Fruit fly (Drosophila melanogaster) whole organism, pupa: ENCODE data around the gene Nepl11.

ENCODE experiments used
- CG10348 ChIP-seq: fragments of 200-800 bp; sonication (Bioruptor generic); IDR thresholded peaks from 2 replicates; pipeline ENCODE4 v1.3.6; 2022; ENCODE audit warnings: missing biosample characterization, missing genetic modification characterization
- CG12605 ChIP-seq: fragments of 200-800 bp; sonication (Bioruptor generic); IDR thresholded peaks from 2 replicates; pipeline ENCODE4 v1.3.6; 2022; ENCODE audit warnings: missing biosample characterization, missing genetic modification characterization
- CG13204 ChIP-seq: fragments of 200-800 bp; sonication (Bioruptor generic); optimal IDR thresholded peaks from 2 replicates; lab custom pipeline; 2018; ENCODE audit warnings: missing biosample characterization, mild to moderate bottlenecking, missing genetic modification characterization, moderate library complexity
- CG14655 ChIP-seq: fragments of 200-800 bp; sonication (Bioruptor generic); optimal IDR thresholded peaks from 3 replicates; lab custom pipeline; 2017; ENCODE audit warnings: mild to moderate bottlenecking, missing biosample characterization, missing genetic modification reagents, missing genetic modification characterization
- CG15710 ChIP-seq: fragments of 200-800 bp; sonication (Bioruptor generic); optimal IDR thresholded peaks from 2 replicates; lab custom pipeline; 2018; ENCODE audit warnings: missing biosample characterization, mild to moderate bottlenecking, missing genetic modification characterization, moderate library complexity
- CG17806 ChIP-seq: fragments of 200-800 bp; sonication (Bioruptor generic); optimal IDR thresholded peaks from 2 replicates; lab custom pipeline; 2018; ENCODE audit warnings: missing biosample characterization, mild to moderate bottlenecking, missing genetic modification characterization, moderate library complexity
- CG32121 ChIP-seq: fragments of 200-800 bp; sonication (Bioruptor generic); IDR thresholded peaks from 2 replicates; pipeline ENCODE4 v1.3.6; 2022; ENCODE audit warnings: missing biosample characterization, missing genetic modification characterization
- CG34367 ChIP-seq: fragments of 200-800 bp; sonication (Bioruptor generic); optimal IDR thresholded peaks from 2 replicates; lab custom pipeline; 2018; ENCODE audit warnings: missing biosample characterization, mild to moderate bottlenecking, missing genetic modification characterization
- CG4496 ChIP-seq: fragments of 200-800 bp; sonication (Bioruptor generic); IDR thresholded peaks from 3 replicates; pipeline ENCODE4 v1.3.6; 2022; ENCODE audit warnings: missing biosample characterization, missing genetic modification characterization
- CG8159 ChIP-seq: fragments of 200-800 bp; sonication (Bioruptor generic); optimal IDR thresholded peaks from 3 replicates; lab custom pipeline; 2018; ENCODE audit warnings: missing biosample characterization, mild to moderate bottlenecking, missing genetic modification characterization, moderate library complexity
- CG8301 ChIP-seq: fragments of 200-800 bp; sonication (Bioruptor generic); optimal IDR thresholded peaks from 2 replicates; lab custom pipeline; 2018; ENCODE audit warnings: missing biosample characterization, mild to moderate bottlenecking, missing genetic modification characterization
- CG9948 ChIP-seq: fragments of 200-800 bp; sonication (Bioruptor generic); optimal IDR thresholded peaks from 2 replicates; lab custom pipeline; 2018; ENCODE audit warnings: missing biosample characterization, mild to moderate bottlenecking, missing genetic modification characterization, moderate library complexity
- D1 ChIP-seq: fragments of 200-800 bp; sonication (Bioruptor generic); optimal IDR thresholded peaks from 2 replicates; lab custom pipeline; 2018; ENCODE audit warnings: missing biosample characterization, mild to moderate bottlenecking, missing genetic modification characterization, moderate library complexity
- EcR ChIP-seq: fragments of 200-800 bp; sonication (Bioruptor generic); optimal IDR thresholded peaks from 3 replicates; lab custom pipeline; 2019; ENCODE audit warnings: missing biosample characterization, missing genetic modification characterization, mild to moderate bottlenecking, moderate library complexity, missing genetic modification reagents
- Ets98B ChIP-seq: fragments of 200-800 bp; sonication (Bioruptor generic); IDR thresholded peaks from 2 replicates; pipeline ENCODE4 v1.3.6; 2022; ENCODE audit warnings: missing biosample characterization, missing genetic modification characterization
- Pif1A ChIP-seq: fragments of 200-800 bp; sonication (Bioruptor generic); optimal IDR thresholded peaks from 3 replicates; lab custom pipeline; 2016; ENCODE audit warnings: missing biosample characterization, missing genetic modification characterization
- Pif1B ChIP-seq: fragments of 200-800 bp; sonication (Bioruptor generic); optimal IDR thresholded peaks from 3 replicates; lab custom pipeline; 2016; ENCODE audit warnings: missing biosample characterization, missing genetic modification characterization
- Snoo ChIP-seq: fragments of 200-800 bp; sonication (Bioruptor generic); optimal IDR thresholded peaks from 3 replicates; lab custom pipeline; 2017; ENCODE audit warnings: missing biosample characterization, mild to moderate bottlenecking, missing genetic modification characterization, inconsistent platforms
- fd96Ca ChIP-seq: fragments of 200-800 bp; sonication (Bioruptor generic); IDR thresholded peaks from 3 replicates; pipeline ENCODE4 v1.3.6; 2022; ENCODE audit warnings: missing biosample characterization, missing genetic modification characterization
- gl ChIP-seq: fragments of 200-800 bp; sonication (Bioruptor generic); optimal IDR thresholded peaks from 2 replicates; lab custom pipeline; 2018; ENCODE audit warnings: missing biosample characterization, mild to moderate bottlenecking, missing genetic modification characterization
- rn ChIP-seq: fragments of 200-800 bp; sonication (Bioruptor generic); IDR thresholded peaks from 2 replicates; pipeline ENCODE4 v1.3.6; 2022; ENCODE audit warnings: missing biosample characterization, missing genetic modification characterization

Gene Nepl11

dm6 chr3R:4291289-4291688 is 3.4 kb downstream of the Nepl11 start:
- TF ChIP-seq gl (tag; lab: Kevin White, UChicago): peak; percentile 7
- TF ChIP-seq fd96Ca: no peak

dm6 chr3R:4284376-4284953 is 10.2 kb downstream of the Nepl11 start:
- TF ChIP-seq CG34367 (no peak), Ets98B (GFP tag; lab: Robert Waterston, UW) (no peak), CG12605 (GFP tag; lab: Robert Waterston, UW) (no peak), Pif1B (GFP tag; lab: Kevin White, UChicago) (no peak), rn (GFP tag; lab: Robert Waterston, UW) (no peak), EcR (no peak), CG10348 (GFP tag; lab: Robert Waterston, UW) (no peak), CG9948 (tag; lab: Kevin White, UChicago) (no peak)
- TF ChIP-seq, all 21 proteins: peak for 0

dm6 chr3R:4282207-4282606 is 12.4 kb downstream of the Nepl11 start:
- no peak for TF ChIP-seq CG12605 (GFP tag; lab: Robert Waterston, UW)
- no peak for TF ChIP-seq CG9948 (tag; lab: Kevin White, UChicago)
- TF ChIP-seq CG4496 (GFP tag; lab: Robert Waterston, UW): no peak
- TF ChIP-seq CG34367: no peak
- TF ChIP-seq gl (tag; lab: Kevin White, UChicago): no peak
- no peak for TF ChIP-seq CG8159 (tag; lab: Kevin White, UChicago)
- TF ChIP-seq CG17806: no peak
- no peak for TF ChIP-seq fd96Ca
- no peak for TF ChIP-seq Snoo (tag; lab: Kevin White, UChicago)
- no peak for TF ChIP-seq CG10348 (GFP tag; lab: Robert Waterston, UW)
- TF ChIP-seq rn (GFP tag; lab: Robert Waterston, UW): no peak
- no peak for TF ChIP-seq CG32121 (GFP tag; lab: Robert Waterston, UW)
- TF ChIP-seq Pif1A (GFP tag; lab: Kevin White, UChicago): no peak
- no peak for TF ChIP-seq CG14655
- no peak for TF ChIP-seq Pif1B (GFP tag; lab: Kevin White, UChicago)
- no peak for TF ChIP-seq Ets98B (GFP tag; lab: Robert Waterston, UW)
- no peak for TF ChIP-seq CG15710
- TF ChIP-seq CG8301 (tag; lab: Kevin White, UChicago): no peak

- no peak for TF ChIP-seq Pif1A (GFP tag; lab: Kevin White, UChicago)
- 0 out of 3 replicates have a peak, but pooled peaks have one; percentile 29 for TF ChIP-seq CG4496 (GFP tag; lab: Robert Waterston, UW)
- no peak for TF ChIP-seq D1
- no peak for TF ChIP-seq CG14655
- TF ChIP-seq Ets98B (GFP tag; lab: Robert Waterston, UW): 0 out of 2 replicates have a peak, but pooled peaks have one; percentile 13
- peak; percentile 16 for TF ChIP-seq CG13204 (GFP tag; lab: Kevin White, UChicago)
- TF ChIP-seq fd96Ca: 0 out of 3 replicates have a peak, but pooled peaks have one; percentile 11
- no peak for TF ChIP-seq CG32121 (GFP tag; lab: Robert Waterston, UW)
Observed at dm6 chr3R:4281119-4281861, 13.3 kb downstream of the Nepl11 start.

dm6 chr3R:4280062-4280461 is 14.6 kb downstream of the Nepl11 start, which contains the start of gene cpx:
Gene cpx (plus strand): TSS chr3R:4280221.
- TF ChIP-seq CG17806: no peak
- TF ChIP-seq Pif1A (GFP tag; lab: Kevin White, UChicago): no peak
- TF ChIP-seq CG4496 (GFP tag; lab: Robert Waterston, UW): no peak
- TF ChIP-seq CG34367: no peak
- no peak for TF ChIP-seq CG10348 (GFP tag; lab: Robert Waterston, UW)
- no peak for TF ChIP-seq CG15710
- no peak for TF ChIP-seq CG13204 (GFP tag; lab: Kevin White, UChicago)
- TF ChIP-seq EcR: no peak
- TF ChIP-seq fd96Ca: no peak
- no peak for TF ChIP-seq gl (tag; lab: Kevin White, UChicago)
- no peak for TF ChIP-seq Pif1B (GFP tag; lab: Kevin White, UChicago)
- TF ChIP-seq CG8301 (tag; lab: Kevin White, UChicago): no peak
- no peak for TF ChIP-seq CG12605 (GFP tag; lab: Robert Waterston, UW)
- no peak for TF ChIP-seq CG9948 (tag; lab: Kevin White, UChicago)
- TF ChIP-seq D1: no peak
- no peak for TF ChIP-seq CG8159 (tag; lab: Kevin White, UChicago)
- no peak for TF ChIP-seq CG32121 (GFP tag; lab: Robert Waterston, UW)
- no peak for TF ChIP-seq Ets98B (GFP tag; lab: Robert Waterston, UW)
- TF ChIP-seq Snoo (tag; lab: Kevin White, UChicago): no peak
- no peak for TF ChIP-seq rn (GFP tag; lab: Robert Waterston, UW)

dm6 chr3R:4277828-4278227 is 16.8 kb downstream of the Nepl11 start, which contains the start of gene flip:
Gene flip (minus strand): TSS chr3R:4277928.
- TF ChIP-seq CG4496 (GFP tag; lab: Robert Waterston, UW): no peak
